Fruit fly (Drosophila melanogaster) whole organism, embryonic: ENCODE measurements around the gene orion.

ENCODE experiments used
- Atf3 ChIP-seq: fragments of 200-800 bp; sonication (Bioruptor generic); optimal IDR thresholded peaks from 3 replicates; lab custom pipeline; 2016; ENCODE audit warnings: missing biosample characterization, missing genetic modification characterization
- CG10654 ChIP-seq: fragments of 200-800 bp; sonication (Bioruptor generic); optimal IDR thresholded peaks from 2 replicates; lab custom pipeline; 2016; ENCODE audit warnings: missing biosample characterization, missing genetic modification characterization
- CG11504 ChIP-seq: fragments of 200-800 bp; sonication (Bioruptor generic); optimal IDR thresholded peaks from 3 replicates; lab custom pipeline; 2019; ENCODE audit warnings: missing biosample characterization, mild to moderate bottlenecking, missing genetic modification characterization, moderate library complexity
- CG12744 ChIP-seq: fragments of 200-800 bp; sonication (Bioruptor generic); optimal IDR thresholded peaks from 2 replicates; lab custom pipeline; 2016; ENCODE audit warnings: missing biosample characterization, missing genetic modification characterization
- CG13775 ChIP-seq: fragments of 200-800 bp; sonication (Bioruptor generic); optimal IDR thresholded peaks from 3 replicates; lab custom pipeline; 2017; ENCODE audit warnings: missing biosample characterization, mild to moderate bottlenecking, missing genetic modification characterization
- CG2678 ChIP-seq: fragments of 200-800 bp; sonication (Bioruptor generic); optimal IDR thresholded peaks from 3 replicates; lab custom pipeline; 2019; ENCODE audit warnings: missing biosample characterization, mild to moderate bottlenecking, missing genetic modification characterization, moderate library complexity
- CG2712 ChIP-seq: fragments of 200-800 bp; optimal IDR thresholded peaks from 3 replicates; lab custom pipeline; 2019; ENCODE audit warnings: missing biosample characterization, mild to moderate bottlenecking, missing genetic modification characterization, moderate library complexity
- CG3163 ChIP-seq: fragments of 200-800 bp; sonication (Bioruptor generic); optimal IDR thresholded peaks from 3 replicates; lab custom pipeline; 2016; ENCODE audit warnings: missing biosample characterization, missing genetic modification characterization
- CG33557 ChIP-seq: fragments of 200-800 bp; sonication (Bioruptor generic); optimal IDR thresholded peaks from 2 replicates; lab custom pipeline; 2019; ENCODE audit warnings: missing biosample characterization, mild to moderate bottlenecking, missing genetic modification characterization, moderate library complexity
- CG5245 ChIP-seq: fragments of 200-800 bp; sonication (Bioruptor generic); optimal IDR thresholded peaks from 3 replicates; lab custom pipeline; 2016; ENCODE audit warnings: missing biosample characterization, missing genetic modification characterization
- CG7839 ChIP-seq: fragments of 200-800 bp; sonication (Bioruptor generic); optimal IDR thresholded peaks from 3 replicates; lab custom pipeline; 2018; ENCODE audit warnings: missing biosample characterization, mild to moderate bottlenecking, missing genetic modification characterization, moderate library complexity
- CG7928 ChIP-seq: fragments of 200-800 bp; sonication (Bioruptor generic); optimal IDR thresholded peaks from 2 replicates; lab custom pipeline; 2017; ENCODE audit warnings: missing biosample characterization, mild to moderate bottlenecking, missing genetic modification characterization
- CG8359 ChIP-seq: fragments of 200-800 bp; sonication (Bioruptor generic); optimal IDR thresholded peaks from 2 replicates; lab custom pipeline; 2017; ENCODE audit warnings: missing biosample characterization, mild to moderate bottlenecking, missing genetic modification characterization, borderline replicate concordance
- CG9727 ChIP-seq: fragments of 200-800 bp; sonication (Bioruptor generic); optimal IDR thresholded peaks from 3 replicates; lab custom pipeline; 2017; ENCODE audit warnings: missing biosample characterization, mild to moderate bottlenecking, missing genetic modification characterization
- CG9817 ChIP-seq: fragments of 200-800 bp; sonication (Bioruptor generic); optimal IDR thresholded peaks from 2 replicates; lab custom pipeline; 2018; ENCODE audit warnings: missing biosample characterization, mild to moderate bottlenecking, missing genetic modification characterization, moderate library complexity
- CTCF ChIP-seq: fragments of 200-800 bp; sonication (Bioruptor generic); optimal IDR thresholded peaks from 2 replicates; lab custom pipeline; 2017; ENCODE audit warnings: missing biosample characterization, mild to moderate bottlenecking, missing genetic modification characterization, moderate library complexity
- Chrac-16 ChIP-seq: fragments of 200-800 bp; sonication (Bioruptor generic); optimal IDR thresholded peaks from 3 replicates; lab custom pipeline; 2016; ENCODE audit warnings: missing biosample characterization, missing genetic modification characterization
- CoRest ChIP-seq: fragments of 200-800 bp; sonication (Bioruptor generic); optimal IDR thresholded peaks from 3 replicates; lab custom pipeline; 2018; ENCODE audit warnings: missing biosample characterization, mild to moderate bottlenecking, missing genetic modification characterization, moderate library complexity
- D19A ChIP-seq: fragments of 200-800 bp; optimal IDR thresholded peaks from 3 replicates; lab custom pipeline; 2019; ENCODE audit warnings: missing biosample characterization, mild to moderate bottlenecking, missing genetic modification characterization, moderate library complexity
- Ets65A ChIP-seq: fragments of 200-800 bp; sonication (Bioruptor generic); peaks from one replicate; lab custom pipeline; 2016; ENCODE audit warnings: missing biosample characterization, missing genetic modification characterization
- GATAe ChIP-seq: fragments of 200-800 bp; sonication (Bioruptor generic); conservative IDR thresholded peaks from 2 replicates; pipeline ENCODE4 v1.3.6; 2022; ENCODE audit warnings: missing biosample characterization, missing genetic modification characterization
- Hey ChIP-seq: fragments of 200-800 bp; sonication (Bioruptor generic); optimal IDR thresholded peaks from 3 replicates; lab custom pipeline; 2018; ENCODE audit warnings: missing biosample characterization, mild to moderate bottlenecking, missing genetic modification characterization
- HmgZ ChIP-seq: fragments of 200-800 bp; sonication (Bioruptor generic); optimal IDR thresholded peaks from 2 replicates; lab custom pipeline; 2018; ENCODE audit warnings: missing biosample characterization, mild to moderate bottlenecking, missing genetic modification characterization
- Hr39 ChIP-seq: fragments of >200 bp; optimal IDR thresholded peaks from 2 replicates; lab custom pipeline; 2017
- Mad ChIP-seq: fragments of 200-800 bp; sonication (Bioruptor generic); optimal IDR thresholded peaks from 2 replicates; lab custom pipeline; 2016; ENCODE audit warnings: missing biosample characterization, missing genetic modification characterization
- Spps ChIP-seq: fragments of 200-800 bp; sonication (Bioruptor generic); optimal IDR thresholded peaks from 2 replicates; lab custom pipeline; 2018; ENCODE audit warnings: missing biosample characterization, mild to moderate bottlenecking, missing genetic modification characterization
- Sry-δ ChIP-seq: fragments of 200-800 bp; sonication (Bioruptor generic); optimal IDR thresholded peaks from 2 replicates; lab custom pipeline; 2016; ENCODE audit warnings: missing biosample characterization, missing genetic modification characterization
- Ssrp ChIP-seq: fragments of 200-800 bp; sonication (Bioruptor generic); optimal IDR thresholded peaks from 2 replicates; lab custom pipeline; 2018; ENCODE audit warnings: missing biosample characterization, mild to moderate bottlenecking, missing genetic modification characterization, moderate library complexity
- Trl ChIP-seq, 3 experiments: fragments of >200 bp in 2 of 3; fragments of 200-800 bp in 1 of 3; sonication (Bioruptor generic) in 1 of 3; optimal IDR thresholded peaks; 2 replicates in 1 of 3; 3 replicates in 2 of 3; lab custom pipeline; 2016 to 2017; ENCODE audit warnings: missing biosample characterization in 1 of 3, missing genetic modification characterization in 1 of 3
- amos ChIP-seq: fragments of 200-800 bp; sonication (Bioruptor generic); IDR thresholded peaks from 2 replicates; pipeline ENCODE4 v1.3.6; 2022; ENCODE audit warnings: missing biosample characterization, missing genetic modification characterization; ENCODE audit not compliant: partially characterized antibody
- bsh ChIP-seq, 2 experiments: fragments of 200-800 bp; sonication (Bioruptor generic); optimal IDR thresholded peaks; 2 replicates each; lab custom pipeline; 2017 to 2018; ENCODE audit warnings: mild to moderate bottlenecking in 2 of 2, missing biosample characterization in 2 of 2, missing genetic modification characterization in 2 of 2, moderate library complexity in 1 of 2
- cwo ChIP-seq: fragments of 200-800 bp; sonication (Bioruptor generic); optimal IDR thresholded peaks from 3 replicates; lab custom pipeline; 2017; ENCODE audit warnings: missing biosample characterization, missing genetic modification characterization, mild to moderate bottlenecking, moderate library complexity, missing genetic modification reagents
- dimm ChIP-seq: fragments of 200-800 bp; sonication (Bioruptor generic); IDR thresholded peaks from 2 replicates; pipeline ENCODE4 v1.3.6; 2022; ENCODE audit warnings: missing biosample characterization, missing genetic modification characterization
- dmrt99B ChIP-seq: fragments of 200-800 bp; sonication (Bioruptor generic); optimal IDR thresholded peaks from 2 replicates; lab custom pipeline; 2018; ENCODE audit warnings: missing biosample characterization, mild to moderate bottlenecking, missing genetic modification characterization, moderate library complexity
- eve ChIP-seq, 2 experiments: fragments of >200 bp; optimal IDR thresholded peaks; 2 replicates each; lab custom pipeline; 2017; ENCODE audit warnings: missing biosample characterization in 2 of 2, missing genetic modification characterization in 2 of 2
- fd96Cb ChIP-seq: fragments of 200-800 bp; sonication (Bioruptor generic); optimal IDR thresholded peaks from 2 replicates; lab custom pipeline; 2018; ENCODE audit warnings: missing biosample characterization, mild to moderate bottlenecking, missing genetic modification characterization, moderate library complexity
- gce ChIP-seq: fragments of 200-800 bp; sonication (Bioruptor generic); IDR thresholded peaks from 3 replicates; pipeline ENCODE4 v1.3.6; 2022; ENCODE audit warnings: missing biosample characterization, missing genetic modification characterization
- gcm2 ChIP-seq: fragments of 200-800 bp; sonication (Bioruptor generic); optimal IDR thresholded peaks from 2 replicates; lab custom pipeline; 2016; ENCODE audit warnings: missing biosample characterization, missing genetic modification characterization
- gro ChIP-seq: fragments of 200-800 bp; sonication (Bioruptor generic); optimal IDR thresholded peaks from 2 replicates; lab custom pipeline; 2016; ENCODE audit warnings: missing biosample characterization, missing genetic modification characterization
- gsb-n ChIP-seq: fragments of 200-800 bp; sonication (Bioruptor generic); optimal IDR thresholded peaks from 3 replicates; lab custom pipeline; 2018; ENCODE audit warnings: missing biosample characterization, mild to moderate bottlenecking, missing genetic modification characterization
- jigr1 ChIP-seq: fragments of 200-800 bp; sonication (Bioruptor generic); IDR thresholded peaks from 3 replicates; pipeline ENCODE4 v1.3.6; 2022; ENCODE audit warnings: missing biosample characterization, missing genetic modification characterization
- lola ChIP-seq, 3 experiments: fragments of >200 bp in 2 of 3; fragments of 200-800 bp in 1 of 3; sonication (Bioruptor generic) in 1 of 3; optimal IDR thresholded peaks; 2 replicates each; lab custom pipeline; 2017 to 2019; ENCODE audit warnings: missing biosample characterization in 3 of 3, missing genetic modification characterization in 3 of 3, mild to moderate bottlenecking in 1 of 3, moderate library complexity in 1 of 3
- nmo ChIP-seq: fragments of 200-800 bp; sonication (Bioruptor generic); optimal IDR thresholded peaks from 2 replicates; lab custom pipeline; 2018; ENCODE audit warnings: missing biosample characterization, mild to moderate bottlenecking, missing genetic modification characterization, moderate library complexity
- nom ChIP-seq: fragments of 200-800 bp; sonication (Bioruptor generic); optimal IDR thresholded peaks from 2 replicates; lab custom pipeline; 2017; ENCODE audit warnings: missing biosample characterization, missing genetic modification characterization, mild to moderate bottlenecking, moderate library complexity, missing genetic modification reagents
- oc ChIP-seq: fragments of 200-800 bp; sonication (Bioruptor generic); optimal IDR thresholded peaks from 2 replicates; lab custom pipeline; 2018; ENCODE audit warnings: missing biosample characterization, mild to moderate bottlenecking, missing genetic modification characterization, moderate library complexity
- pnt ChIP-seq: fragments of 200-800 bp; sonication (Bioruptor generic); optimal IDR thresholded peaks from 3 replicates; lab custom pipeline; 2016; ENCODE audit warnings: missing biosample characterization, missing genetic modification characterization
- tll ChIP-seq, 2 experiments: fragments of 200-800 bp in 1 of 2; fragments of >200 bp in 1 of 2; sonication (Bioruptor generic) in 1 of 2; optimal IDR thresholded peaks; 2 replicates each; lab custom pipeline; 2017 to 2019; ENCODE audit warnings: missing biosample characterization in 2 of 2, missing genetic modification characterization in 2 of 2, mild to moderate bottlenecking in 1 of 2, moderate library complexity in 1 of 2
- zf30C ChIP-seq: fragments of 200-800 bp; sonication (Bioruptor generic); optimal IDR thresholded peaks from 3 replicates; lab custom pipeline; 2018; ENCODE audit warnings: missing biosample characterization, mild to moderate bottlenecking, missing genetic modification characterization
- zfh2 ChIP-seq: fragments of 200-800 bp; sonication (Bioruptor generic); optimal IDR thresholded peaks from 2 replicates; lab custom pipeline; 2016; ENCODE audit warnings: missing biosample characterization, missing genetic modification characterization

The orion gene

dm6 chrX:7980786-7981185 is 34.1 kb upstream of the orion start:
- TF ChIP-seq CG8359 (GFP tag; lab: Kevin White, UChicago) (no peak), CG5245 (no peak), Spps (tag; lab: Kevin White, UChicago) (no peak), Ets65A (GFP tag; lab: Kevin White, UChicago) (peak; percentile 38), nom (GFP tag; lab: Kevin White, UChicago) (peak; percentile 95), bsh (GFP tag; optimal IDR thresholded peaks at IDR 0.05; lab: Kevin White, UChicago) (peak in 1 of 2 experiments; percentile 39)

dm6 chrX:7979202-7979601 is 32.5 kb upstream of the orion start:
- TF ChIP-seq dmrt99B (no peak), CG2678 (no peak), zfh2 (GFP tag; lab: Kevin White, UChicago) (no peak), Sry-δ (GFP tag; lab: Kevin White, UChicago) (no peak), CG9817 (tag; lab: Kevin White, UChicago) (no peak), CG13775 (no peak), CTCF (GFP tag; lab: Kevin White, UChicago) (no peak), Mad (GFP tag; lab: Kevin White, UChicago) (no peak), CG3163 (GFP tag; lab: Kevin White, UChicago) (no peak), oc (no peak), CG7928 (GFP tag; lab: Kevin White, UChicago) (no peak), amos (GFP tag; lab: Robert Waterston, UW) (no peak), eve (GFP tag; optimal IDR thresholded peaks at IDR 0.05; lab: Kevin White, UChicago) (no peak), dimm (no peak)

- TF ChIP-seq Hey (no peak), Trl (optimal IDR thresholded peaks at IDR 0.05; lab: Kevin White, UChicago) (no peak), Trl (GFP tag; optimal IDR thresholded peaks at IDR 0.05; lab: Kevin White, UChicago) (no peak), nmo (GFP tag; lab: Kevin White, UChicago) (peak; percentile 30), gro (GFP tag; lab: Kevin White, UChicago) (no peak), gce (GFP tag; lab: Robert Waterston, UW) (no peak), gcm2 (no peak), Chrac-16 (no peak), HmgZ (tag; lab: Kevin White, UChicago) (no peak), CG12744 (GFP tag; lab: Kevin White, UChicago) (no peak), fd96Cb (tag; lab: Kevin White, UChicago) (peak; percentile 7), CG9727 (GFP tag; lab: Kevin White, UChicago) (peak; percentile 3), CoRest (tag; lab: Kevin White, UChicago) (peak; percentile 23), CG10654 (GFP tag; lab: Kevin White, UChicago) (no peak), Ssrp (tag; lab: Kevin White, UChicago) (peak; percentile 20), pnt (no peak), Hr39 (lab: Kevin White, UChicago) (no peak), cwo (GFP tag; lab: Kevin White, UChicago) (no peak), CG2712 (tag; lab: Kevin White, UChicago) (peak; percentile 42), tll (GFP tag; optimal IDR thresholded peaks at IDR 0.05; lab: Kevin White, UChicago) (no peak), CG11504 (tag; lab: Kevin White, UChicago) (peak; percentile 46), D19A (tag; lab: Kevin White, UChicago) (peak; percentile 3), jigr1 (GFP tag; lab: Robert Waterston, UW) (no peak), GATAe (GFP tag; lab: Robert Waterston, UW) (no peak), gsb-n (tag; lab: Kevin White, UChicago) (no peak), CG7839 (tag; lab: Kevin White, UChicago) (peak; percentile 30), zf30C (GFP tag; lab: Kevin White, UChicago) (no peak), CG33557 (no peak), lola (GFP tag; optimal IDR thresholded peaks at IDR 0.05; lab: Kevin White, UChicago) (peak in 1 of 3 experiments; percentile 56), Atf3 (GFP tag; lab: Kevin White, UChicago) (no peak)
Measured at dm6 chrX:7978027-7978426, 31.3 kb upstream of the orion start.
